Worm (Caenorhabditis elegans) whole organism, late embryonic: Measurements from ENCODE around the gene F27B3.8.

Experiments
- Y22D7AL.16 ChIP-seq: sonication (generic microtip); optimal IDR thresholded peaks from 2 replicates; lab custom pipeline; 2016; ENCODE audit warnings: missing genetic modification characterization, missing compliant biosample characterization
- ceh-2 ChIP-seq: sonication (generic microtip); optimal IDR thresholded peaks from 2 replicates; lab custom pipeline; 2016; ENCODE audit warnings: missing genotype, missing genetic modification characterization, missing compliant biosample characterization
- ceh-9 ChIP-seq: sonication (generic microtip); optimal IDR thresholded peaks from 2 replicates; lab custom pipeline; 2016; ENCODE audit warnings: mild to moderate bottlenecking, missing genetic modification characterization, inconsistent platforms, missing compliant biosample characterization
- fkh-6 ChIP-seq: sonication (generic microtip); optimal IDR thresholded peaks from 2 replicates; lab custom pipeline; 2016; ENCODE audit warnings: missing genetic modification characterization, missing compliant biosample characterization
- syd-9 ChIP-seq: sonication (generic microtip); optimal IDR thresholded peaks from 2 replicates; lab custom pipeline; 2016; ENCODE audit warnings: mild to moderate bottlenecking, missing genetic modification characterization, moderate library complexity, missing compliant biosample characterization
- tbx-7 ChIP-seq: sonication (generic microtip); optimal IDR thresholded peaks from 2 replicates; lab custom pipeline; 2016; ENCODE audit warnings: missing genotype, missing genetic modification characterization, missing compliant biosample characterization
- ztf-16 ChIP-seq: sonication (generic microtip); optimal IDR thresholded peaks from 2 replicates; lab custom pipeline; 2017; ENCODE audit warnings: missing genetic modification characterization, missing compliant biosample characterization

DNA sequence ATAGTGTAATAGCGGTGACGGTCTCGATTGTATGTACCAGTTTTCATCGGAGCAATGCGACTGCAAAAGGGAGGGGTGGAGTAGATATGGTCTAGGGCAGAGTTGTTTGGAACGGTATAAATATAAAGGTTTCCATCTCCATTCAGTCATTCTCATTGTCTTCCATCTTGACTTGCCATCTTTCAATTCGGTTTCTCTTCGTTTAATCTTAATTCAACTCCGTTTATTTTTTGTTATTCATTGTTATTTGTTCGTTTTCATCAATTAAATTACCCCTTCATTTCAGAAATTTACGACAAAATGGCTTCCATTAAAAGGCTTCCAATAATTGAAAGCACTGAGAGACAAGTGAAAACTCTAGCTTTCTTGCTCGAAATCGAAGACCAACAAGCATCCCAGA lies 48.4 kb upstream of the F27B3.8 start, which contains the start of gene C09E7.11:
- TF ChIP-seq ceh-9 (tag; lab: Kevin White, UChicago) (no peak), Y22D7AL.16 (tag; lab: Kevin White, UChicago) (no peak), fkh-6 (no peak), ceh-2 (tag; lab: Kevin White, UChicago) (no peak), syd-9 (tag; lab: Kevin White, UChicago) (no peak), ztf-16 (tag; lab: Kevin White, UChicago) (no peak), tbx-7 (tag; lab: Kevin White, UChicago) (no peak)
